Fruit fly (Drosophila melanogaster) whole organism, adult: ENCODE data around the gene BigH1.
A peak's percentile ranks its signal among the peaks of the same experiment; 100 is the strongest.

ENCODE experiments used
- CG11617 ChIP-seq: fragments of 200-800 bp; sonication (Bioruptor generic); optimal IDR thresholded peaks from 2 replicates; lab custom pipeline; 2017; ENCODE audit warnings: mild to moderate bottlenecking, missing biosample characterization, missing genetic modification reagents, missing genetic modification characterization
- CG12768 ChIP-seq: fragments of 200-800 bp; sonication (Bioruptor generic); optimal IDR thresholded peaks from 2 replicates; lab custom pipeline; 2017; ENCODE audit warnings: missing biosample characterization, missing genetic modification characterization, mild to moderate bottlenecking, moderate library complexity, missing genetic modification reagents
- CG14711 ChIP-seq: fragments of 200-800 bp; sonication (Bioruptor generic); optimal IDR thresholded peaks from 2 replicates; lab custom pipeline; 2018; ENCODE audit warnings: missing biosample characterization, mild to moderate bottlenecking, missing genetic modification characterization, moderate library complexity
- CG1620 ChIP-seq: fragments of 200-800 bp; sonication (Bioruptor generic); optimal IDR thresholded peaks from 2 replicates; lab custom pipeline; 2016; ENCODE audit warnings: missing biosample characterization, missing genetic modification characterization
- CG33017 ChIP-seq: fragments of 200-800 bp; sonication (Bioruptor generic); optimal IDR thresholded peaks from 2 replicates; lab custom pipeline; 2018; ENCODE audit warnings: missing biosample characterization, mild to moderate bottlenecking, missing genetic modification characterization, moderate library complexity
- CG5204 ChIP-seq: fragments of 200-800 bp; sonication (Bioruptor generic); optimal IDR thresholded peaks from 2 replicates; lab custom pipeline; 2016; ENCODE audit warnings: missing biosample characterization, missing genetic modification characterization
- CG7045 ChIP-seq: fragments of 200-800 bp; sonication (Bioruptor generic); optimal IDR thresholded peaks from 2 replicates; lab custom pipeline; 2017; ENCODE audit warnings: missing biosample characterization, mild to moderate bottlenecking, missing genetic modification characterization
- CG7101 ChIP-seq: fragments of 200-800 bp; sonication (Bioruptor generic); optimal IDR thresholded peaks from 2 replicates; lab custom pipeline; 2018; ENCODE audit warnings: missing biosample characterization, mild to moderate bottlenecking, missing genetic modification characterization, moderate library complexity
- Clk ChIP-seq: fragments of 200-800 bp; sonication (Bioruptor generic); optimal IDR thresholded peaks from 2 replicates; lab custom pipeline; 2017; ENCODE audit warnings: missing biosample characterization, missing genetic modification characterization
- Crg-1 ChIP-seq: fragments of 200-800 bp; sonication (Bioruptor generic); optimal IDR thresholded peaks from 2 replicates; lab custom pipeline; 2016; ENCODE audit warnings: missing biosample characterization, missing genetic modification characterization
- Hr96 ChIP-seq: fragments of 200-800 bp; sonication (Bioruptor generic); optimal IDR thresholded peaks from 2 replicates; lab custom pipeline; 2016; ENCODE audit warnings: missing biosample characterization, missing genetic modification characterization
- Mnt ChIP-seq: fragments of 200-800 bp; sonication (Bioruptor generic); optimal IDR thresholded peaks from 2 replicates; lab custom pipeline; 2016; ENCODE audit warnings: missing biosample characterization, mild to moderate bottlenecking, missing genetic modification characterization
- bab1 ChIP-seq: fragments of 200-800 bp; sonication (Bioruptor generic); optimal IDR thresholded peaks from 3 replicates; lab custom pipeline; 2019; ENCODE audit warnings: missing biosample characterization, mild to moderate bottlenecking, missing genetic modification characterization, moderate library complexity
- cic ChIP-seq: fragments of 200-800 bp; sonication (Bioruptor generic); optimal IDR thresholded peaks from 2 replicates; lab custom pipeline; 2017; ENCODE audit warnings: missing biosample characterization, mild to moderate bottlenecking, missing genetic modification characterization, moderate library complexity
- cnc ChIP-seq, 2 experiments: fragments of >200 bp; optimal IDR thresholded peaks; 2 replicates each; lab custom pipeline; 2017
- kay ChIP-seq: fragments of 200-800 bp; sonication (Bioruptor generic); peaks from one replicate; lab custom pipeline; 2016; ENCODE audit warnings: missing biosample characterization, missing genetic modification characterization, borderline replicate concordance
- ovo ChIP-seq: fragments of 200-800 bp; sonication (Bioruptor generic); optimal IDR thresholded peaks from 2 replicates; lab custom pipeline; 2016; ENCODE audit warnings: missing biosample characterization, missing genetic modification characterization
- pad ChIP-seq: fragments of 200-800 bp; sonication (Bioruptor generic); optimal IDR thresholded peaks from 3 replicates; lab custom pipeline; 2017; ENCODE audit warnings: missing biosample characterization, missing genetic modification characterization, mild to moderate bottlenecking, moderate library complexity, missing genetic modification reagents
- tj ChIP-seq: fragments of 200-800 bp; sonication (Bioruptor generic); optimal IDR thresholded peaks from 3 replicates; lab custom pipeline; 2017; ENCODE audit warnings: missing biosample characterization, mild to moderate bottlenecking, missing genetic modification characterization, moderate library complexity
- toe ChIP-seq: fragments of 200-800 bp; sonication (Bioruptor generic); optimal IDR thresholded peaks from 2 replicates; lab custom pipeline; 2016; ENCODE audit warnings: missing biosample characterization, missing genetic modification characterization

BigH1 gene

dm6 chr3R:14655912-14656700 lies 7.1 kb upstream of the BigH1 start:
- TF ChIP-seq CG5204 (GFP tag; lab: Kevin White, UChicago) (no peak), CG14711 (no peak), CG1620 (GFP tag; lab: Kevin White, UChicago) (no peak), toe (GFP tag; lab: Kevin White, UChicago) (no peak), CG7101 (no peak), CG11617 (GFP tag; lab: Kevin White, UChicago) (no peak), Hr96 (GFP tag; lab: Kevin White, UChicago) (no peak), CG7045 (no peak), bab1 (GFP tag; lab: Kevin White, UChicago) (no peak), kay (GFP tag; lab: Kevin White, UChicago) (no peak), cic (GFP tag; lab: Kevin White, UChicago) (no peak), pad (no peak), Mnt (GFP tag; lab: Kevin White, UChicago) (no peak), cnc (optimal IDR thresholded peaks at IDR 0.05; lab: Kevin White, UChicago) (no peak)

dm6 chr3R:14656760-14657604 lies 6.3 kb upstream of the BigH1 start, which contains the start of gene CG3505:
Gene CG3505 (plus strand): TSS chr3R:14657447.
- TF ChIP-seq toe (GFP tag; lab: Kevin White, UChicago) = no peak
- TF ChIP-seq bab1 (GFP tag; lab: Kevin White, UChicago) = peak; percentile 40
- TF ChIP-seq kay (GFP tag; lab: Kevin White, UChicago) = no peak
- TF ChIP-seq CG1620 (GFP tag; lab: Kevin White, UChicago) = no peak
- peak; percentile 68 for TF ChIP-seq cic (GFP tag; lab: Kevin White, UChicago)
- TF ChIP-seq pad = peak; percentile 4
- peak; percentile 17 for TF ChIP-seq CG12768
- TF ChIP-seq Crg-1 (GFP tag; lab: Kevin White, UChicago) = no peak
- TF ChIP-seq CG11617 (GFP tag; lab: Kevin White, UChicago) = no peak
- TF ChIP-seq tj = no peak
- no peak for TF ChIP-seq CG5204 (GFP tag; lab: Kevin White, UChicago)
- TF ChIP-seq Hr96 (GFP tag; lab: Kevin White, UChicago) = no peak
- no peak for TF ChIP-seq cnc (optimal IDR thresholded peaks at IDR 0.05; lab: Kevin White, UChicago)
- peak; percentile 47 for TF ChIP-seq CG7101
- peak; percentile 24 for TF ChIP-seq CG14711
- peak; percentile 50 for TF ChIP-seq CG33017 (tag; lab: Kevin White, UChicago)
- peak; percentile 66 for TF ChIP-seq CG7045
- no peak for TF ChIP-seq ovo (GFP tag; lab: Kevin White, UChicago)
- no peak for TF ChIP-seq Clk (GFP tag; lab: Kevin White, UChicago)
- TF ChIP-seq Mnt (GFP tag; lab: Kevin White, UChicago) = peak; percentile 37

dm6 chr3R:14657605-14657910 lies 5.7 kb upstream of the BigH1 start:
- no peak for TF ChIP-seq ovo (GFP tag; lab: Kevin White, UChicago)
- no peak for TF ChIP-seq CG7101
- no peak for TF ChIP-seq Mnt (GFP tag; lab: Kevin White, UChicago)
- TF ChIP-seq cic (GFP tag; lab: Kevin White, UChicago) = no peak
- no peak for TF ChIP-seq tj
- TF ChIP-seq Crg-1 (GFP tag; lab: Kevin White, UChicago) = no peak
- no peak for TF ChIP-seq CG14711
- TF ChIP-seq toe (GFP tag; lab: Kevin White, UChicago) = no peak
- TF ChIP-seq CG33017 (tag; lab: Kevin White, UChicago) = no peak
- TF ChIP-seq pad = no peak
- no peak for TF ChIP-seq CG12768
- no peak for TF ChIP-seq cnc (optimal IDR thresholded peaks at IDR 0.05; lab: Kevin White, UChicago)
- no peak for TF ChIP-seq Clk (GFP tag; lab: Kevin White, UChicago)
- TF ChIP-seq CG7045 = no peak
- TF ChIP-seq CG11617 (GFP tag; lab: Kevin White, UChicago) = no peak

- TF ChIP-seq CG12768 = no peak
- TF ChIP-seq ovo (GFP tag; lab: Kevin White, UChicago) = no peak
- TF ChIP-seq toe (GFP tag; lab: Kevin White, UChicago) = no peak
Observed at dm6 chr3R:14658170-14658569, 5.1 kb upstream of the BigH1 start.

dm6 chr3R:14659354-14659804 lies 3.9 kb upstream of the BigH1 start, which contains the start of gene Hexim:
Gene Hexim (plus strand): TSS chr3R:14659438.
- TF ChIP-seq bab1 (GFP tag; lab: Kevin White, UChicago) (peak; percentile 75), Clk (GFP tag; lab: Kevin White, UChicago) (no peak), CG12768 (peak; percentile 41), tj (peak; percentile 32), kay (GFP tag; lab: Kevin White, UChicago) (no peak), Mnt (GFP tag; lab: Kevin White, UChicago) (peak; percentile 34), cnc (optimal IDR thresholded peaks at IDR 0.05; lab: Kevin White, UChicago) (no peak), CG1620 (GFP tag; lab: Kevin White, UChicago) (peak; percentile 23), CG14711 (peak; percentile 30), CG7101 (peak; percentile 3), pad (peak; percentile 16), CG11617 (GFP tag; lab: Kevin White, UChicago) (peak; percentile 45), ovo (GFP tag; lab: Kevin White, UChicago) (no peak), cic (GFP tag; lab: Kevin White, UChicago) (peak; percentile 35), Crg-1 (GFP tag; lab: Kevin White, UChicago) (peak; percentile 58)
